Worm (Caenorhabditis elegans): ENCODE measurements around the gene T28C6.3.

T28C6.3 gene

DNA sequence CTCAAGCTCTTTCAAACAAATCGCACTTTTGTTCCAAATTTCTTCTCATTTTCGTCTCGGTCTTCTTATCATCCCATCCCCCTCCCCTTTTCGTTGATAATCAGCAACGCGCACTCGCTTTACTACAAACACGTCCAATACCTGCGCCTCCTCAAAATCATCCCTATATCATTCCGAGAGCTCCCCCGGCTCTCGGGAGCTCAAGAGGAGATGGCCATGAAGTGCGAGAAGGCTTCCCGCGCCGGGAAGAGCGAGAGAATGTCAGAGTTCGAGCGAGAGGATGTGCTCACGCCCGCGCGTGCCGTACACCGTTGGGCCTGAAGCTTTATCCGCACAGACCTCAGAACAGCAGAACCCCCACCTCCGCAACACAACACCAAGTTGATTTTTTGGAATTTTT is 30.7 kb downstream of the T28C6.3 start:
- TF ChIP-seq zag-1 (tag; optimal IDR thresholded peaks at IDR 0.05): no peak
- no peak for TF ChIP-seq ztf-4 (tag; optimal IDR thresholded peaks at IDR 0.05)
- TF ChIP-seq fkh-2 (tag; optimal IDR thresholded peaks at IDR 0.05): no peak
- no peak for TF ChIP-seq lin-15B (tag; optimal IDR thresholded peaks at IDR 0.05)
- TF ChIP-seq skn-1 (tag; optimal IDR thresholded peaks at IDR 0.05): no peak
- TF ChIP-seq fkh-10 (GFP tag; optimal IDR thresholded peaks at IDR 0.05): no peak
- no peak for TF ChIP-seq nhr-67 (tag; optimal IDR thresholded peaks at IDR 0.05)
- no peak for TF ChIP-seq pha-4 (tag; optimal IDR thresholded peaks at IDR 0.05)
- TF ChIP-seq egl-27 (tag; optimal IDR thresholded peaks at IDR 0.05): no peak
- TF ChIP-seq daf-12 (tag; optimal IDR thresholded peaks at IDR 0.05): no peak
- no peak for TF ChIP-seq R02D3.7 (tag; optimal IDR thresholded peaks at IDR 0.05)
- no peak for TF ChIP-seq aly-2 (tag; optimal IDR thresholded peaks at IDR 0.05)
- no peak for TF ChIP-seq tbx-2 (tag; optimal IDR thresholded peaks at IDR 0.05)
- TF ChIP-seq hmg-11 (tag; optimal IDR thresholded peaks at IDR 0.05): no peak
- TF ChIP-seq ama-1 (optimal IDR thresholded peaks at IDR 0.05): no peak
- no peak for TF ChIP-seq elt-1 (tag; optimal IDR thresholded peaks at IDR 0.05)
- no peak for TF ChIP-seq nhr-28 (tag; optimal IDR thresholded peaks at IDR 0.05)
- no peak for TF ChIP-seq nhr-23 (tag; optimal IDR thresholded peaks at IDR 0.05)

DNA sequence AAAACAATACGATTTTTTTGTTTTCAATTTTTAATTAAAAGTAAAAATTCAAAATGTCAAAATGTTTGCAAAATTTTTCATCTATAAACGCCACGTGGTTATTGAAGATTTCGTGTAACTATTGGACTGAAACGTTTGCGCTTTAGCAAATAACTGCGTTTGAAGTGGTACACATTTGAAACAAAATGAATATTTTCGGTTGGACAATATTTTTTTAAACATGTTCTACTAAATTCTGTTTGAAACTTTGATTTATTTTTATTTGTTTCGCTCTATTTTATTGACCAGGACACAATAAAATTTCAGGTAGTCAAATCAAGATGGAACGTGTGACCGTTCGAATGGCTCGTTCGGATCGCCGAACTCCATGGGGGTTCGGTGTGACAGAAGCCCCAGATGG is 32.1 kb downstream of the T28C6.3 start, which contains the start of gene alp-1:
TSS of gene alp-1 (plus strand) at position 301 of the 400 bp plus-strand sequence.
- TF ChIP-seq nhr-76 (tag; optimal IDR thresholded peaks at IDR 0.05) (no peak), unc-62 (GFP tag; optimal IDR thresholded peaks at IDR 0.05) (no peak), eor-1 (tag; optimal IDR thresholded peaks at IDR 0.05) (no peak), lin-39 (tag; optimal IDR thresholded peaks at IDR 0.05) (no peak), skn-1 (tag; optimal IDR thresholded peaks at IDR 0.05) (no peak), elt-2 (tag; optimal IDR thresholded peaks at IDR 0.05) (no peak), ama-1 (optimal IDR thresholded peaks at IDR 0.05) (no peak), jun-1 (tag; optimal IDR thresholded peaks at IDR 0.05) (no peak), pha-4 (tag; optimal IDR thresholded peaks at IDR 0.05) (no peak), nhr-12 (tag; optimal IDR thresholded peaks at IDR 0.05) (no peak), pqm-1 (tag; optimal IDR thresholded peaks at IDR 0.05) (no peak), ceh-82 (tag; optimal IDR thresholded peaks at IDR 0.05) (no peak), nfya-1 (tag; optimal IDR thresholded peaks at IDR 0.05; ENCODE audit: insufficient read depth) (no peak), egl-27 (tag; optimal IDR thresholded peaks at IDR 0.05) (no peak), mml-1 (tag; optimal IDR thresholded peaks at IDR 0.05) (no peak), nhr-77 (tag; optimal IDR thresholded peaks at IDR 0.05) (no peak), ceh-16 (tag; optimal IDR thresholded peaks at IDR 0.05) (no peak), mdl-1 (tag; optimal IDR thresholded peaks at IDR 0.05) (no peak), daf-12 (tag; optimal IDR thresholded peaks at IDR 0.05) (no peak)

DNA sequence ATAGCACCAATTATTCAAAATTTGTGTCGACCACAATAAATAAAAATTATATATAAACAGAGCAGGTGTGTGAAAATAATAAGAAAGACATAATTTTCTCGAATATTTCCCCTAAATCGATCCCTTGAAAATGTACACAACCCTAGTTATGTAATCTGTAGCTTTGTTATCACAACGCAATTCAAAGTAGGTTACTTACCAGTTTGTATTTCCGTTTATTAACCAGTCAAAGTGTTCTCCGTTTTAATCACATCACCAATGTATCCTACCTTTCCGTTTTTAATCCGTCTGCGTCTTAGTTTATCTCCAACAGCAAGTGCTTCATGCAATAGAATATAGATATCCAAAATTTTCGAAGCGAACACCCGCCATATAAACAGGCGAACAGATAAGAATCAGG is 33.2 kb downstream of the T28C6.3 start:
- TF ChIP-seq zag-1 (tag; optimal IDR thresholded peaks at IDR 0.05) (no peak), unc-39 (tag; optimal IDR thresholded peaks at IDR 0.05) (no peak), nhr-12 (tag; optimal IDR thresholded peaks at IDR 0.05) (no peak), tbx-2 (tag; optimal IDR thresholded peaks at IDR 0.05) (no peak), hmg-11 (tag; optimal IDR thresholded peaks at IDR 0.05) (no peak), sea-2 (GFP tag; optimal IDR thresholded peaks at IDR 0.05) (no peak), elt-2 (tag; optimal IDR thresholded peaks at IDR 0.05) (no peak), fkh-2 (tag; optimal IDR thresholded peaks at IDR 0.05) (no peak)

DNA sequence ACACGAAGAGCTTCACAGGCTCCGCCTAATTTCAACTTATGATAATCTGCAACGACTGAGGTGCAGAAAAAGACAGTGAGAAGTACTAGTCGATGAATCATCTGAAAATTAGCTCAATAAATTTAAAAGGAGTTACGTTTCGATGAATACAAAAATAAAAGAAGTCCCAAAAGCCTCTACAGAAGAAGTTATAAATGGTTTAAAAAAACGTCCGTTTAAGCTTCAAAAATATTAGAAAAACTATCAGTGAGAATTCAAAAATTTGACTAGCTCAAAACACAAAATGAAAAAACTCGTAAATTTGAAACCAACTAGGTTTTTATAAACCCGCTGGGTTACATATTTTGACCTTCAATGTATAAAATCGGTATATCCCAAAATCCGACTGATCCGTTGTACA is 35.8 kb downstream of the T28C6.3 start, which contains the start of gene T11B7.5:
TSS of gene T11B7.5 (minus strand) at position 101 of the 400 bp plus-strand sequence.
- no peak for TF ChIP-seq lsy-12 (tag; optimal IDR thresholded peaks at IDR 0.05)

DNA sequence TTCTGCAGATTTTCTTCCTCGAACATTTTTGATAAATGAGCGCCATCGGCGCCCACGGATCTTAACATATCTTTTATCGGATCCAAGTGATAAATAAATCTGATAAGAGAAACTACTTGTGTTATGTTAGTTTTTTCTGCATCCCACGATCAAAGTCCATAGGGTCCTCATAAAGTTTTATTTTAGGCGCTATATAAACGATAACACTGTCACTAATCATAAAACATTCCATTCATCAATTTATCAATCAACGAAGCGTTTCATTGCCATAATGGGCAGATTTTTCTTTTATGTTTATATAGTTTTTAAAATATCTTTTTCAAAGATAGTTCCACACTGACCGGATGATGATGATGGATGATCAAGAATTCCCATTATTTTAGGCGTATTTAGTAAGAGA is 44.5 kb downstream of the T28C6.3 start:
- peak; percentile 13 for TF ChIP-seq nhr-23 (tag; optimal IDR thresholded peaks at IDR 0.05)
- TF ChIP-seq egl-5 (tag; optimal IDR thresholded peaks at IDR 0.05): no peak
